Worm (Caenorhabditis elegans) whole organism, young adult: ENCODE data around the gene F20E11.17.
A peak's percentile ranks its signal among the peaks of the same experiment; 100 is the strongest.

ENCODE experiments used
- B0035.1 ChIP-seq: sonication (generic microtip); optimal IDR thresholded peaks from 2 replicates; lab custom pipeline; 2016; ENCODE audit warnings: missing genetic modification characterization, mild to moderate bottlenecking, missing compliant biosample characterization, missing genotype, missing genetic modification reagents
- B0261.1 ChIP-seq: sonication (generic microtip); optimal IDR thresholded peaks from 2 replicates; lab custom pipeline; 2016; ENCODE audit warnings: mild to moderate bottlenecking, missing genetic modification characterization, moderate library complexity, missing compliant biosample characterization
- C17E4.6 ChIP-seq: fragments of 200-800 bp; sonication (Bioruptor generic); IDR thresholded peaks from 2 replicates; pipeline ENCODE4 v1.3.6; 2022; ENCODE audit warnings: missing genetic modification reagents, missing genetic modification characterization, missing compliant biosample characterization
- T07F8.4 ChIP-seq: sonication (generic microtip); optimal IDR thresholded peaks from 2 replicates; lab custom pipeline; 2016; ENCODE audit warnings: mild to moderate bottlenecking, missing genetic modification characterization, moderate library complexity, missing compliant biosample characterization
- T26A5.8 ChIP-seq: sonication (generic microtip); optimal IDR thresholded peaks from 2 replicates; lab custom pipeline; 2016; ENCODE audit warnings: missing genetic modification characterization, missing compliant biosample characterization
- Y56A3A.18 ChIP-seq: fragments of 200-800 bp; sonication (Bioruptor generic); IDR thresholded peaks from 2 replicates; pipeline ENCODE4 v1.3.6; 2022; ENCODE audit warnings: missing genetic modification reagents, missing genetic modification characterization, missing compliant biosample characterization
- Y67H2A.10 ChIP-seq: fragments of 200-800 bp; sonication (Bioruptor generic); conservative IDR thresholded peaks from 2 replicates; pipeline ENCODE4 v1.3.6; 2022; ENCODE audit warnings: missing genetic modification reagents, missing genetic modification characterization, missing compliant biosample characterization
- Y95B8A.8 ChIP-seq: fragments of 200-800 bp; sonication (Bioruptor generic); IDR thresholded peaks from 2 replicates; pipeline ENCODE4 v1.3.6; 2022; ENCODE audit warnings: missing genetic modification reagents, missing genetic modification characterization, missing compliant biosample characterization
- aptf-3 ChIP-seq: fragments of 200-800 bp; sonication (Bioruptor generic); IDR thresholded peaks from 2 replicates; pipeline ENCODE4 v1.3.6; 2022; ENCODE audit warnings: missing genetic modification characterization, missing compliant biosample characterization
- athp-1 ChIP-seq: sonication (generic microtip); optimal IDR thresholded peaks from 2 replicates; lab custom pipeline; 2017; ENCODE audit warnings: mild to moderate bottlenecking, missing genetic modification characterization, missing compliant biosample characterization
- attf-6 ChIP-seq: fragments of 200-800 bp; sonication (Bioruptor generic); IDR thresholded peaks from 2 replicates; pipeline ENCODE4 v1.3.6; 2022; ENCODE audit warnings: missing genetic modification reagents, missing genetic modification characterization, missing compliant biosample characterization
- bed-2 ChIP-seq: fragments of 200-800 bp; sonication (Bioruptor generic); IDR thresholded peaks from 2 replicates; pipeline ENCODE4 v1.3.6; 2022; ENCODE audit warnings: missing genetic modification reagents, missing genetic modification characterization, missing compliant biosample characterization
- ceh-79 ChIP-seq: sonication (generic microtip); optimal IDR thresholded peaks from 2 replicates; lab custom pipeline; 2017; ENCODE audit warnings: mild to moderate bottlenecking, missing genetic modification characterization, missing compliant biosample characterization
- chd-7 ChIP-seq: sonication (generic microtip); optimal IDR thresholded peaks from 2 replicates; lab custom pipeline; 2016; ENCODE audit warnings: mild to moderate bottlenecking, missing genetic modification characterization, moderate library complexity, missing compliant biosample characterization
- egl-44 ChIP-seq: fragments of 200-800 bp; sonication (Bioruptor generic); IDR thresholded peaks from 2 replicates; pipeline ENCODE4 v1.3.6; 2022; ENCODE audit warnings: missing genetic modification reagents, missing genetic modification characterization, missing compliant biosample characterization
- fkh-3 ChIP-seq: sonication (generic microtip); optimal IDR thresholded peaks from 2 replicates; lab custom pipeline; 2016; ENCODE audit warnings: mild to moderate bottlenecking, missing genetic modification characterization, missing compliant biosample characterization
- hlh-12 ChIP-seq: sonication (generic microtip); optimal IDR thresholded peaks from 2 replicates; lab custom pipeline; 2016; ENCODE audit warnings: missing genetic modification characterization, missing compliant biosample characterization
- hmg-20 ChIP-seq: fragments of 200-800 bp; sonication (Bioruptor generic); IDR thresholded peaks from 2 replicates; pipeline ENCODE4 v1.3.6; 2022; ENCODE audit warnings: missing genetic modification reagents, missing genetic modification characterization, missing compliant biosample characterization
- hrde-1 ChIP-seq: sonication (generic microtip); optimal IDR thresholded peaks from 2 replicates; lab custom pipeline; 2016; ENCODE audit warnings: missing genetic modification characterization, mild to moderate bottlenecking, missing compliant biosample characterization, moderate library complexity, missing genotype, missing genetic modification reagents, borderline replicate concordance
- let-526 ChIP-seq: fragments of 200-800 bp; sonication (Bioruptor generic); IDR thresholded peaks from 2 replicates; pipeline ENCODE4 v1.3.6; 2022; ENCODE audit warnings: missing genetic modification reagents, missing genetic modification characterization, missing compliant biosample characterization
- lin-26 ChIP-seq: fragments of 200-800 bp; sonication (Bioruptor generic); IDR thresholded peaks from 2 replicates; pipeline ENCODE4 v1.3.6; 2022; ENCODE audit warnings: missing genetic modification reagents, missing genetic modification characterization, missing compliant biosample characterization
- madf-10 ChIP-seq: sonication (generic microtip); optimal IDR thresholded peaks from 2 replicates; lab custom pipeline; 2016; ENCODE audit warnings: mild to moderate bottlenecking, missing genetic modification characterization, missing compliant biosample characterization
- madf-6 ChIP-seq: fragments of 200-800 bp; sonication (Bioruptor generic); IDR thresholded peaks from 2 replicates; pipeline ENCODE4 v1.3.6; 2022; ENCODE audit warnings: missing genetic modification reagents, missing genetic modification characterization, missing compliant biosample characterization
- mcd-1 ChIP-seq: fragments of 200-800 bp; sonication (Bioruptor generic); IDR thresholded peaks from 2 replicates; pipeline ENCODE4 v1.3.6; 2022; ENCODE audit warnings: missing genetic modification reagents, missing genetic modification characterization, missing compliant biosample characterization
- nhr-179 ChIP-seq: sonication (generic microtip); optimal IDR thresholded peaks from 2 replicates; lab custom pipeline; 2016; ENCODE audit warnings: mild to moderate bottlenecking, missing genetic modification characterization, missing compliant biosample characterization
- pbrm-1 ChIP-seq: fragments of 200-800 bp; sonication (Bioruptor generic); IDR thresholded peaks from 2 replicates; pipeline ENCODE4 v1.3.6; 2022; ENCODE audit warnings: missing genetic modification reagents, missing genetic modification characterization, missing compliant biosample characterization
- rcor-1 ChIP-seq: fragments of 200-800 bp; sonication (Bioruptor generic); IDR thresholded peaks from 2 replicates; pipeline ENCODE4 v1.3.6; 2022; ENCODE audit warnings: missing genetic modification reagents, missing genetic modification characterization, missing compliant biosample characterization
- repo-1 ChIP-seq: sonication (generic microtip); optimal IDR thresholded peaks from 2 replicates; lab custom pipeline; 2017; ENCODE audit warnings: mild to moderate bottlenecking, missing genetic modification characterization, missing compliant biosample characterization
- rpc-1 ChIP-seq, 2 experiments: fragments of 150-350 bp in 1 of 2; sonication (generic microtip) in 1 of 2; optimal IDR thresholded peaks; 2 replicates each; lab custom pipeline; 2014 to 2018; ENCODE audit warnings: missing biosample characterization in 1 of 2, missing genetic modification characterization in 1 of 2, missing genetic modification reagents in 1 of 2, missing genotype in 1 of 2
- sdz-38 ChIP-seq: sonication (generic microtip); optimal IDR thresholded peaks from 2 replicates; lab custom pipeline; 2016; ENCODE audit warnings: missing genotype, missing genetic modification characterization, missing compliant biosample characterization
- tbp1 ChIP-seq: fragments of 200-800 bp; sonication (Bioruptor generic); optimal IDR thresholded peaks from 2 replicates; lab custom pipeline; 2018; ENCODE audit warnings: mild to moderate bottlenecking, missing genetic modification characterization, missing compliant biosample characterization
- unc-62 ChIP-seq: fragments of 150-350 bp; optimal IDR thresholded peaks from 2 replicates; lab custom pipeline; 2014; ENCODE audit warnings: missing biosample characterization, missing genetic modification reagents, missing genetic modification characterization
- zfh-2 ChIP-seq: fragments of 200-800 bp; sonication (Bioruptor generic); conservative IDR thresholded peaks from 2 replicates; pipeline ENCODE4 v1.3.6; 2022; ENCODE audit warnings: missing genetic modification reagents, missing genetic modification characterization, missing compliant biosample characterization
- zim-3 ChIP-seq: sonication (generic microtip); optimal IDR thresholded peaks from 2 replicates; lab custom pipeline; 2017; ENCODE audit warnings: mild to moderate bottlenecking, missing genetic modification characterization, moderate library complexity, missing compliant biosample characterization
- ztf-18 ChIP-seq: sonication (generic microtip); optimal IDR thresholded peaks from 2 replicates; lab custom pipeline; 2016; ENCODE audit warnings: missing genotype, mild to moderate bottlenecking, missing genetic modification characterization, missing compliant biosample characterization
- ztf-25 ChIP-seq: fragments of 200-800 bp; sonication (Bioruptor generic); IDR thresholded peaks from 2 replicates; pipeline ENCODE4 v1.3.6; 2022; ENCODE audit warnings: missing genetic modification reagents, missing genetic modification characterization, missing compliant biosample characterization
- ztf-26 ChIP-seq: sonication (generic microtip); optimal IDR thresholded peaks from 2 replicates; lab custom pipeline; 2017; ENCODE audit warnings: missing genetic modification characterization, missing compliant biosample characterization
- ztf-28 ChIP-seq: fragments of 200-800 bp; sonication (Bioruptor generic); IDR thresholded peaks from 2 replicates; pipeline ENCODE4 v1.3.6; 2022; ENCODE audit warnings: missing genetic modification reagents, missing genetic modification characterization, missing compliant biosample characterization
- ztf-6 ChIP-seq: fragments of 200-800 bp; sonication (Bioruptor generic); IDR thresholded peaks from 2 replicates; pipeline ENCODE4 v1.3.6; 2022; ENCODE audit warnings: missing genetic modification reagents, missing genetic modification characterization, missing compliant biosample characterization

F20E11.17 gene

DNA sequence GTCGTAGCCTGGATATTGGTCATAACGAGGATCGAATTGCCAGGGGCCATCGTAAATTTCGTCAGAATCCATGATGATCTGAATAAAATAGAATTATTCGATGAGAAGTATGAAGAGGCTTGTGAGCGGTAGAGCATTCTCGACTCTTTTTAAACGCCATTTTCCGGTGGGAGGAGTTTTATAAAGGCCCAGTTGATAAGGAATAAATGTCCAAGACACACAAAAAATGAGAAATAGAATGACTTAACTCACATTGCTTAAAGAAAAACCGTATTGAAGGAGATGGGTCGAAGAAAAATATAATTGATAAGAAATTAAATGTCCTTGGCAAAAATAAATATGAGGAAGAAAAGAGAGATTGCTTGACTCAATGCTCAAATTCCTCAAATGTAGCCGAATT, at the start of gene F20E11.17:
TSS of gene F20E11.17 (minus strand) at position 101 of the 400 bp plus-strand sequence.
- no peak for TF ChIP-seq Y95B8A.8 (GFP tag; lab: Robert Waterston, UW)
- TF ChIP-seq fkh-3 (tag; lab: Kevin White, UChicago), result no peak
- no peak for TF ChIP-seq hlh-12 (tag; lab: Kevin White, UChicago)
- no peak for TF ChIP-seq chd-7
- TF ChIP-seq let-526, result no peak
- TF ChIP-seq sdz-38, result no peak
- TF ChIP-seq hmg-20, result no peak
- no peak for TF ChIP-seq unc-62 (GFP tag; lab: Kevin White, UChicago)
- TF ChIP-seq rcor-1 (GFP tag; lab: Robert Waterston, UW), result no peak
- TF ChIP-seq bed-2 (GFP tag; lab: Robert Waterston, UW), result no peak
- no peak for TF ChIP-seq mcd-1 (GFP tag; lab: Robert Waterston, UW)
- no peak for TF ChIP-seq zim-3 (tag; lab: Kevin White, UChicago)
- no peak for TF ChIP-seq T07F8.4 (tag; lab: Kevin White, UChicago)
- TF ChIP-seq nhr-179 (tag; lab: Kevin White, UChicago), result no peak
- no peak for TF ChIP-seq aptf-3 (GFP tag; lab: Robert Waterston, UW)
- TF ChIP-seq madf-10 (tag; lab: Kevin White, UChicago), result no peak
- no peak for TF ChIP-seq pbrm-1
- no peak for TF ChIP-seq egl-44 (GFP tag; lab: Robert Waterston, UW)

DNA sequence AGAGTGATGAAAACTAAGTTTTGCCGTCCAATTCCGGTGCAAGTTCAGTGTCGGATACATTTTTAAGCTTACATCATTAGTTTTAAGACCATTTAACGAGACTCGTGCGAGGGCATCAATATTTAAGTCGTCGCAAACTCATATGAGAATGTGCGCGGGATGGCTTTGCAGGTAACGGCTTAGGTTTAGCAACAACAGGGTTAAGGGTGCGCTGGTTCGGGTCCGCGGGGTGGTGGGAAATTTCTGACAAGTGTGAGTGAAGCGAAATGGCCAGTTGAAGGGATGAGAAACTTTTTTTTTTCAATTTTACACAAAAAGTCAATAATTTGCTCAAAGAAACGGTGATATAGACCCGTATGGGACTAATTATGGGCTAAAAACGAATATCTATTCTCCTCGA, 44.8 kb upstream of the F20E11.17 start:
- TF ChIP-seq ztf-26 (tag; lab: Kevin White, UChicago), result no peak
- TF ChIP-seq tbp1 (GFP tag; lab: Kevin White, UChicago), result peak; percentile 73
- TF ChIP-seq B0261.1 (tag; lab: Kevin White, UChicago), result peak; percentile 44
- no peak for TF ChIP-seq Y56A3A.18
- TF ChIP-seq ztf-25 (GFP tag; lab: Robert Waterston, UW), result 0 out of 2 replicates have a peak, but pooled peaks have one; percentile 50
- TF ChIP-seq hrde-1 (tag; lab: Kevin White, UChicago), result peak; percentile 50
- TF ChIP-seq madf-6, result 0 out of 2 replicates have a peak, but pooled peaks have one; percentile 27
- TF ChIP-seq T26A5.8 (tag; lab: Kevin White, UChicago), result no peak
- no peak for TF ChIP-seq repo-1 (tag; lab: Kevin White, UChicago)
- no peak for TF ChIP-seq athp-1 (tag; lab: Kevin White, UChicago)
- TF ChIP-seq C17E4.6 (GFP tag; lab: Robert Waterston, UW), result no peak
- peak; percentile 67; the same call in 1 of the 2 replicates for TF ChIP-seq attf-6
- no peak for TF ChIP-seq unc-62 (GFP tag; lab: Kevin White, UChicago)
- TF ChIP-seq ztf-18 (tag; lab: Kevin White, UChicago), result peak; percentile 25
- TF ChIP-seq rpc-1 (optimal IDR thresholded peaks at IDR 0.05; lab: Kevin White, UChicago), result peak; percentile 47
- TF ChIP-seq rpc-1 (tag; optimal IDR thresholded peaks at IDR 0.05; lab: Kevin White, UChicago), result peak; percentile 79
- no peak for TF ChIP-seq B0035.1 (tag; lab: Kevin White, UChicago)
- no peak for TF ChIP-seq T07F8.4 (tag; lab: Kevin White, UChicago)
- peak; percentile 64; the same call in 1 of the 2 replicates for TF ChIP-seq lin-26 (GFP tag; lab: Robert Waterston, UW)

DNA sequence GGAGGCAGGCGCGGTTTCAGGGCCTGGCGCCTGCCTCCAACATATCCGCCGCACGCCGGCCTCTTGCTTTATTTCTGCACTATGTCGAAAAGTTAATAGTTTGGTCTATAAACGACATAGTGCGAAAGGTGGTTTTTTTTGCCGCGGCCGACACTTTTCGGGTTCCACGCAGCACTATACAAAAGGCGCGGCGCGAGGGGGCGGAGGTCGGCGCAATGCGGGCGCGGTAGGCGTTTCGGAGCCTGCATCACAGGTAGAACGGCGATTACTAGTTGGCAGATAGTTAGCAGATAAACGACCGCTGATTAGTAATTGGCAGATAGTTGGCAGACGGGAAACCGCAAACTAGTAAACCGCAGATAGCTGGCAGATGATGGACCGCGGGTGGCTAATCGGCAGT, 43.7 kb upstream of the F20E11.17 start:
- 0 out of 2 replicates have a peak, but pooled peaks have one; percentile 18 for TF ChIP-seq ztf-28 (GFP tag; lab: Robert Waterston, UW)
- no peak for TF ChIP-seq ztf-6 (GFP tag; lab: Robert Waterston, UW)
- peak; percentile 70; the same call in 1 of the 2 replicates for TF ChIP-seq zfh-2 (GFP tag; lab: Robert Waterston, UW)
- no peak for TF ChIP-seq Y67H2A.10 (GFP tag; lab: Robert Waterston, UW)
- TF ChIP-seq ceh-79 (tag; lab: Kevin White, UChicago), result no peak
